Worm (Caenorhabditis elegans): ENCODE measurements around the gene sra-11.

DNA sequence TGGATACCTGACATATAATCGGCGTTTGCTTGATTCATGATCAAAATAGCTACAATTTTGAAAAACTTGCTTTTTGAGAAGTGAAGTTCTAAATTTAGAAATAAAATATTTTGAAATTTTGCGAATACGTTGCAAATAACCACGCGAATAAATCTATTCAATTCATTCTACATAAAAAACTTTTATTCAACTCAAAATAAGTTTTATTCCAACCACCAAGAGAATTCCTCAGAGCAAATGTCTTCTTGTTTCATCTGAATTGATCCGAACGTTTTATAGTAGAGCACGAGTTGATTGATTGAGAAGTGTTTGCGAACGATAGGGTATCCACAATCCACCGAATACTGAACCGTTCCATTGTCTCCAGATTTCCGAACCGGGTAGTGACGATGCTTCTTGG, 5.6 kb upstream of the sra-11 start, which contains the start of gene F44F4.9:
- TF ChIP-seq dao-5 (tag; optimal IDR thresholded peaks at IDR 0.05) (no peak), W03F9.2 (tag; optimal IDR thresholded peaks at IDR 0.05) (no peak)

Measured in whole organism, L4/young adult.